Fruit fly (Drosophila melanogaster): ENCODE measurements around the gene SH3PX1.
A peak's percentile ranks its signal among the peaks of the same experiment; 100 is the strongest.

Gene SH3PX1

DNA sequence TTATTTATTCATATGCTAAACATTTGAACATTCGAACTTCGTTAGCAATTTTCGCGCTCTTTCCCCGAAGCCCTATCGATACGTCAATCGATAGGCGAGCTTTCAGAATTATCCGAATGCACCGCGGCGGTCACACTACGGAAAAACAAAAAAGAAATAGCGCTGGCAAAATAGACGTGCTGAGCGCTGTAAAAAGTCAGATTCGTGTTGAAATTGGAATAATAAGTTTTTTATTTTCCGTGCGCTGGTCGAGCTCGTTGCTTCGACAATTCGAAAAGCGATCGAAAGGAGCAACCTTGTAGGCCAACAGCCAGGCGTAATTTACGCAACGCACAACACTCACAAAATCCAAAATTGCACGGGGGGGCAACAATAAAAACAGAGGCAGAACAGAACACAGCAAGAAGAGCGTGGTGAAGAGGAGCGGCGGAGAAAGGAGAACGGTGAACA lies 15.4 kb downstream of the SH3PX1 start, which contains the start of gene Ubc4 (continued):
- TF ChIP-seq tna (GFP tag; IDR thresholded peaks at IDR 0.05; ENCODE audit: partially characterized antibody) (peak; percentile 71), CG42726 (GFP tag; IDR thresholded peaks at IDR 0.05; ENCODE audit: partially characterized antibody) (peak; percentile 79), Lim3 (GFP tag; IDR thresholded peaks at IDR 0.05) (no peak), ERR (GFP tag; optimal IDR thresholded peaks at IDR 0.05) (peak; percentile 8), CG4854 (GFP tag; optimal IDR thresholded peaks at IDR 0.05) (no peak), sisA (GFP tag; IDR thresholded peaks at IDR 0.05) (no peak), CG8944 (GFP tag; optimal IDR thresholded peaks at IDR 0.05) (no peak), da (GFP tag; optimal IDR thresholded peaks at IDR 0.05) (no peak), CG1233 (GFP tag; optimal IDR thresholded peaks at IDR 0.05) (no peak), Scr (GFP tag; IDR thresholded peaks at IDR 0.05; ENCODE audit: partially characterized antibody) (peak; percentile 81), gsb (GFP tag; IDR thresholded peaks at IDR 0.05) (no peak), Fer2 (tag; optimal IDR thresholded peaks at IDR 0.05) (no peak), lbe (GFP tag; optimal IDR thresholded peaks at IDR 0.05) (no peak), CG16813 (GFP tag; IDR thresholded peaks at IDR 0.05; ENCODE audit: partially characterized antibody) (peak; percentile 75), CG2199 (GFP tag; IDR thresholded peaks at IDR 0.05) (no peak), cad (GFP tag; optimal IDR thresholded peaks at IDR 0.05) (no peak), klu (GFP tag; IDR thresholded peaks at IDR 0.05) (no peak), crol (GFP tag; IDR thresholded peaks at IDR 0.05) (peak; percentile 62), CkIIα-i1 (GFP tag; IDR thresholded peaks at IDR 0.05) (no peak), bowl (GFP tag; IDR thresholded peaks at IDR 0.05) (no peak), CG3847 (GFP tag; IDR thresholded peaks at IDR 0.05) (peak; percentile 37), CG1792 (GFP tag; optimal IDR thresholded peaks at IDR 0.05) (no peak), Abd-B (GFP tag; optimal IDR thresholded peaks at IDR 0.05) (peak; percentile 5), stc (GFP tag; IDR thresholded peaks at IDR 0.05) (0 out of 2 replicates have a peak, but pooled peaks have one; percentile 11), jing (GFP tag; optimal IDR thresholded peaks at IDR 0.05) (no peak), Ssrp (tag; optimal IDR thresholded peaks at IDR 0.05) (no peak), CG18011 (GFP tag; optimal IDR thresholded peaks at IDR 0.05) (no peak), Bdp1 (GFP tag; optimal IDR thresholded peaks at IDR 0.05) (no peak), CG12104 (GFP tag; optimal IDR thresholded peaks at IDR 0.05) (no peak), CG7786 (GFP tag; optimal IDR thresholded peaks at IDR 0.05) (no peak), CG18619 (GFP tag; optimal IDR thresholded peaks at IDR 0.05) (no peak), ewg (GFP tag; optimal IDR thresholded peaks at IDR 0.05) (no peak), inv (GFP tag; IDR thresholded peaks at IDR 0.05; ENCODE audit: partially characterized antibody) (peak; percentile 80), knrl (GFP tag; IDR thresholded peaks at IDR 0.05; ENCODE audit: partially characterized antibody) (peak; percentile 83), Vsx1 (GFP tag; optimal IDR thresholded peaks at IDR 0.05) (no peak), Camta (GFP tag; optimal IDR thresholded peaks at IDR 0.05) (no peak), chm (GFP tag; IDR thresholded peaks at IDR 0.05) (no peak), dati (GFP tag; IDR thresholded peaks at IDR 0.05) (no peak), CG6272 (GFP tag; IDR thresholded peaks at IDR 0.05) (no peak), CG6689 (GFP tag; IDR thresholded peaks at IDR 0.05) (0 out of 2 replicates have a peak, but pooled peaks have one; percentile 8), Pdp1 (GFP tag; optimal IDR thresholded peaks at IDR 0.05) (peak in 1 of 2 experiments; percentile 72), lab (GFP tag; optimal IDR thresholded peaks at IDR 0.05) (no peak), wdn (GFP tag; IDR thresholded peaks at IDR 0.05) (no peak), CG7928 (GFP tag; optimal IDR thresholded peaks at IDR 0.05) (no peak), CG1832 (GFP tag; optimal IDR thresholded peaks at IDR 0.05) (no peak), aop (GFP tag; IDR thresholded peaks at IDR 0.05) (no peak), ind (GFP tag; optimal IDR thresholded peaks at IDR 0.05) (no peak), CG10274 (GFP tag; optimal IDR thresholded peaks at IDR 0.05) (no peak), CG8089 (GFP tag; optimal IDR thresholded peaks at IDR 0.05) (no peak), twi (tag; optimal IDR thresholded peaks at IDR 0.05) (no peak), repo (GFP tag; optimal IDR thresholded peaks at IDR 0.05) (peak; percentile 8)

Measured in whole organism, embryonic.